Worm (Caenorhabditis elegans): Measurements from ENCODE around the gene cyn-2.
A peak's percentile ranks its signal among the peaks of the same experiment; 100 is the strongest.

cyn-2 gene

DNA sequence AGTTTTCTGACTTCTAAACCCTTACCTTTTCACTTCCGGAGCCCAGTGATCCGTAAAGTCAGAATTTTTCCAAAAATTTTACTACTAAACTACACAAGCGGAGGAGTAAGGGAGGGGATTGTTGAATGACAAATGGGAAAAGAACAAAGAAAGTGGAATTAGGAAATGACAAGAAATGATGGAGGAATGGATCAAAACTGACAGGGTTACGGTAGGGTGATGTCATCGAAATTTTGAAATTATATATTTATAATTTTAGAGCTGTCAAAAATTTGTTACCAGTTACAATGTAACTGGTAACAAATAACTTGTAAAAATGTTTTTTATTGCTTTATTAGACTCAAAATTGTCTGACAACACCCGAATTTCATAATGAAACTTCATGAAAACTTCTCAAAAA, 26.1 kb upstream of the cyn-2 start:
- TF ChIP-seq tra-1 (GFP tag; IDR thresholded peaks at IDR 0.05): no peak
- no peak for TF ChIP-seq zfp-3 (GFP tag; conservative IDR thresholded peaks at IDR 0.05)
- no peak for TF ChIP-seq mdl-1 (tag; optimal IDR thresholded peaks at IDR 0.05)
- TF ChIP-seq zag-1 (tag; optimal IDR thresholded peaks at IDR 0.05): no peak
- peak in 1 of 2 experiments; percentile 64 for TF ChIP-seq unc-62 (GFP tag; optimal IDR thresholded peaks at IDR 0.05 in 1 of 2)
- no peak for TF ChIP-seq unc-62 (tag; optimal IDR thresholded peaks at IDR 0.05)
- TF ChIP-seq F10B5.3 (tag; optimal IDR thresholded peaks at IDR 0.05): no peak
- peak in 1 of 2 experiments; percentile 42 for TF ChIP-seq lsy-2 (tag; optimal IDR thresholded peaks at IDR 0.05)
- TF ChIP-seq T20F7.1 (GFP tag; optimal IDR thresholded peaks at IDR 0.05): no peak

- TF ChIP-seq unc-62 (GFP tag; optimal IDR thresholded peaks at IDR 0.05 in 1 of 2) (peak in 1 of 2 experiments; percentile 47), unc-62 (tag; optimal IDR thresholded peaks at IDR 0.05) (no peak), ztf-11 (tag; optimal IDR thresholded peaks at IDR 0.05) (no peak)
These were observed 24.7 kb upstream of the cyn-2 start, which contains the start of gene flp-15 for ce11 chrIII:13667739-13668138. TSS of gene flp-15 (minus strand) at chrIII:13667839.

DNA sequence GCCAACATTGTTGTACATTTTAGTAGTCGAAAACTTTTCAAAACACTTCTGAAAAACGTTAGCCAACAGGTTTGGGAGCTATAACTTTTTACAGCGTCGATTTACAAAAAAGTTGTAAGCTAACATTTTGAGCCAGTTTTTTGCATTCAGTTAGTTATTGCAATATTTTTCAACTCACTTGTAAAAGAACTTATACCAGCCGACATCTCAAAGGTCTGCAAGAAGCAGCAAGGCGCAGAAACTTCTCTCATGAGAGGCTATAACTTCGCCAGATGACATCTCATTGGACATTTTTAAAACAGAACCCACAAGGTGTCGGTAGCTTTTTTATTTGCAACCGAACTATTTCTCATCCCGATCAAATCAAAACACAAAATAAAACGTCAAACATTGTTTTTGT, 22.9 kb upstream of the cyn-2 start:
- peak in 1 of 2 experiments; percentile 92 for TF ChIP-seq unc-62 (GFP tag; optimal IDR thresholded peaks at IDR 0.05 in 1 of 2)
- TF ChIP-seq unc-62 (tag; optimal IDR thresholded peaks at IDR 0.05): no peak
- TF ChIP-seq nhr-48 (tag; optimal IDR thresholded peaks at IDR 0.05): no peak

- TF ChIP-seq unc-39 (tag; optimal IDR thresholded peaks at IDR 0.05) (no peak), zag-1 (tag; optimal IDR thresholded peaks at IDR 0.05) (no peak), dpl-1 (GFP tag; optimal IDR thresholded peaks at IDR 0.05) (no peak), ceh-28 (tag; optimal IDR thresholded peaks at IDR 0.05) (no peak), php-3 (GFP tag; IDR thresholded peaks at IDR 0.05) (0 out of 2 replicates have a peak, but pooled peaks have one; percentile 47), lin-1 (GFP tag; IDR thresholded peaks at IDR 0.05) (no peak), ces-1 (GFP tag; optimal IDR thresholded peaks at IDR 0.05) (no peak), F49E8.2 (tag; optimal IDR thresholded peaks at IDR 0.05; ENCODE audit: borderline replicate concordance) (no peak), nhr-6 (tag; optimal IDR thresholded peaks at IDR 0.05) (no peak), cey-2 (tag; optimal IDR thresholded peaks at IDR 0.05; ENCODE audit: borderline replicate concordance, insufficient read depth) (no peak), snpc-4 (tag; optimal IDR thresholded peaks at IDR 0.05) (no peak), R02D3.7 (tag; optimal IDR thresholded peaks at IDR 0.05) (no peak), ctbp-1 (GFP tag; IDR thresholded peaks at IDR 0.05) (no peak), hlh-30 (tag; optimal IDR thresholded peaks at IDR 0.05; ENCODE audit: insufficient read depth) (peak; percentile 5), dmd-8 (GFP tag; IDR thresholded peaks at IDR 0.05) (no peak), nhr-42 (GFP tag; IDR thresholded peaks at IDR 0.05) (no peak), duxl-1 (tag; optimal IDR thresholded peaks at IDR 0.05; ENCODE audit: poor library complexity) (no peak), egl-27 (tag; optimal IDR thresholded peaks at IDR 0.05) (no peak), hif-1 (tag; optimal IDR thresholded peaks at IDR 0.05) (no peak), dmd-6 (GFP tag; IDR thresholded peaks at IDR 0.05) (peak; percentile 48; the same call in 1 of the 2 replicates), daf-16 (GFP tag; optimal IDR thresholded peaks at IDR 0.05) (no peak), daf-16 (tag; optimal IDR thresholded peaks at IDR 0.05) (peak; percentile 47), F37D6.2 (tag; optimal IDR thresholded peaks at IDR 0.05) (no peak), nhr-28 (tag; optimal IDR thresholded peaks at IDR 0.05) (peak; percentile 41), nhr-25 (tag; optimal IDR thresholded peaks at IDR 0.05; ENCODE audit: borderline replicate concordance, insufficient read depth) (no peak), ceh-20 (GFP tag; IDR thresholded peaks at IDR 0.05) (no peak), D1046.2 (GFP tag; IDR thresholded peaks at IDR 0.05) (no peak), mxl-3 (GFP tag; optimal IDR thresholded peaks at IDR 0.05) (peak; percentile 37), tag-97 (GFP tag; IDR thresholded peaks at IDR 0.05) (no peak), nhr-237 (tag; optimal IDR thresholded peaks at IDR 0.05) (no peak), hlh-11 (tag; optimal IDR thresholded peaks at IDR 0.05) (no peak), ztf-11 (tag; optimal IDR thresholded peaks at IDR 0.05) (no peak), F10B5.3 (tag; optimal IDR thresholded peaks at IDR 0.05) (no peak), pqm-1 (tag; optimal IDR thresholded peaks at IDR 0.05) (peak; percentile 52), aly-2 (tag; optimal IDR thresholded peaks at IDR 0.05) (no peak), madf-9 (GFP tag; conservative IDR thresholded peaks at IDR 0.05) (no peak)
These were observed 19.7 kb upstream of the cyn-2 start, which contains the start of gene aqp-11 for ce11 chrIII:13672654-13673330. TSS of gene aqp-11 (plus strand) at chrIII:13673280.
